Fruit fly (Drosophila melanogaster) whole organism, embryonic: ENCODE data around the gene Grasp65.

Experiments
- Asciz ChIP-seq: fragments of 200-800 bp; sonication (Bioruptor generic); optimal IDR thresholded peaks from 2 replicates; lab custom pipeline; 2017; ENCODE audit warnings: missing biosample characterization, mild to moderate bottlenecking, missing genetic modification characterization, missing genetic modification reagents
- CG10209 ChIP-seq: fragments of 200-800 bp; sonication (Bioruptor generic); optimal IDR thresholded peaks from 3 replicates; lab custom pipeline; 2017; ENCODE audit warnings: missing biosample characterization, mild to moderate bottlenecking, missing genetic modification characterization, missing genetic modification reagents
- CG10654 ChIP-seq: fragments of 200-800 bp; sonication (Bioruptor generic); optimal IDR thresholded peaks from 2 replicates; lab custom pipeline; 2016; ENCODE audit warnings: missing biosample characterization, missing genetic modification characterization
- CG12769 ChIP-seq: fragments of 200-800 bp; sonication (Bioruptor generic); optimal IDR thresholded peaks from 2 replicates; lab custom pipeline; 2019; ENCODE audit warnings: missing biosample characterization, mild to moderate bottlenecking, missing genetic modification characterization, moderate library complexity
- CG13296 ChIP-seq: fragments of 200-800 bp; sonication (Bioruptor generic); optimal IDR thresholded peaks from 3 replicates; lab custom pipeline; 2018; ENCODE audit warnings: missing biosample characterization, mild to moderate bottlenecking, missing genetic modification characterization
- CG13424 ChIP-seq: fragments of 200-800 bp; sonication (Bioruptor generic); optimal IDR thresholded peaks from 2 replicates; lab custom pipeline; 2019; ENCODE audit warnings: missing biosample characterization, mild to moderate bottlenecking, missing genetic modification characterization, moderate library complexity
- CG17186 ChIP-seq: fragments of 200-800 bp; sonication (Bioruptor generic); optimal IDR thresholded peaks from 3 replicates; lab custom pipeline; 2017; ENCODE audit warnings: missing biosample characterization, missing genetic modification reagents, missing genetic modification characterization
- CG18764 ChIP-seq: fragments of 200-800 bp; sonication (Bioruptor generic); optimal IDR thresholded peaks from 3 replicates; lab custom pipeline; 2016; ENCODE audit warnings: missing biosample characterization, missing genetic modification characterization
- CG2116 ChIP-seq: fragments of 200-800 bp; sonication (Bioruptor generic); optimal IDR thresholded peaks from 3 replicates; lab custom pipeline; 2018; ENCODE audit warnings: missing biosample characterization, mild to moderate bottlenecking, missing genetic modification characterization
- CG2129 ChIP-seq: fragments of 200-800 bp; sonication (Bioruptor generic); IDR thresholded peaks from 2 replicates; pipeline ENCODE4 v1.3.6; 2022; ENCODE audit warnings: missing biosample characterization, missing genetic modification characterization; ENCODE audit not compliant: partially characterized antibody
- CG2678 ChIP-seq: fragments of 200-800 bp; sonication (Bioruptor generic); optimal IDR thresholded peaks from 3 replicates; lab custom pipeline; 2019; ENCODE audit warnings: missing biosample characterization, mild to moderate bottlenecking, missing genetic modification characterization, moderate library complexity
- CG2875 ChIP-seq: fragments of 200-800 bp; sonication (Bioruptor generic); optimal IDR thresholded peaks from 2 replicates; lab custom pipeline; 2017; ENCODE audit warnings: missing biosample characterization, mild to moderate bottlenecking, missing genetic modification characterization, missing genetic modification reagents
- CG30020 ChIP-seq: fragments of 200-800 bp; optimal IDR thresholded peaks from 2 replicates; lab custom pipeline; 2019; ENCODE audit warnings: missing biosample characterization, mild to moderate bottlenecking, missing genetic modification characterization, moderate library complexity
- CG31388 ChIP-seq: fragments of 200-800 bp; sonication (Bioruptor generic); optimal IDR thresholded peaks from 2 replicates; lab custom pipeline; 2016; ENCODE audit warnings: missing biosample characterization, missing genetic modification characterization
- CG33557 ChIP-seq: fragments of 200-800 bp; sonication (Bioruptor generic); optimal IDR thresholded peaks from 2 replicates; lab custom pipeline; 2019; ENCODE audit warnings: missing biosample characterization, mild to moderate bottlenecking, missing genetic modification characterization, moderate library complexity
- CG3847 ChIP-seq: fragments of 200-800 bp; sonication (Bioruptor generic); IDR thresholded peaks from 2 replicates; pipeline ENCODE4 v1.3.6; 2022; ENCODE audit warnings: missing biosample characterization, missing genetic modification characterization
- CG4617 ChIP-seq: fragments of 200-800 bp; sonication (Bioruptor generic); optimal IDR thresholded peaks from 3 replicates; lab custom pipeline; 2016; ENCODE audit warnings: missing biosample characterization, missing genetic modification characterization, borderline replicate concordance
- CG6254 ChIP-seq: fragments of 200-800 bp; sonication (Bioruptor generic); optimal IDR thresholded peaks from 3 replicates; lab custom pipeline; 2017; ENCODE audit warnings: mild to moderate bottlenecking, missing biosample characterization, missing genetic modification reagents, missing genetic modification characterization
- CG7786 ChIP-seq: fragments of 200-800 bp; sonication (Bioruptor generic); optimal IDR thresholded peaks from 2 replicates; lab custom pipeline; 2016; ENCODE audit warnings: missing biosample characterization, missing genetic modification characterization
- CG8944 ChIP-seq: fragments of 200-800 bp; sonication (Bioruptor generic); optimal IDR thresholded peaks from 3 replicates; lab custom pipeline; 2016; ENCODE audit warnings: missing biosample characterization, missing genetic modification characterization
- CG9609 ChIP-seq: fragments of 200-800 bp; sonication (Bioruptor generic); optimal IDR thresholded peaks from 3 replicates; lab custom pipeline; 2016; ENCODE audit warnings: missing biosample characterization, missing genetic modification characterization
- CG9727 ChIP-seq: fragments of 200-800 bp; sonication (Bioruptor generic); optimal IDR thresholded peaks from 3 replicates; lab custom pipeline; 2017; ENCODE audit warnings: missing biosample characterization, mild to moderate bottlenecking, missing genetic modification characterization
- Camta ChIP-seq: fragments of 200-800 bp; sonication (Bioruptor generic); optimal IDR thresholded peaks from 2 replicates; lab custom pipeline; 2016; ENCODE audit warnings: missing biosample characterization, missing genetic modification characterization
- D19A ChIP-seq: fragments of 200-800 bp; optimal IDR thresholded peaks from 3 replicates; lab custom pipeline; 2019; ENCODE audit warnings: missing biosample characterization, mild to moderate bottlenecking, missing genetic modification characterization, moderate library complexity
- Dref ChIP-seq: fragments of 200-800 bp; sonication (Bioruptor generic); IDR thresholded peaks from 2 replicates; pipeline ENCODE4 v1.3.6; 2022; ENCODE audit warnings: missing biosample characterization, missing genetic modification characterization
- Ets65A ChIP-seq: fragments of 200-800 bp; sonication (Bioruptor generic); peaks from one replicate; lab custom pipeline; 2016; ENCODE audit warnings: missing biosample characterization, missing genetic modification characterization
- HLHmδ ChIP-seq: fragments of 200-800 bp; sonication (Bioruptor generic); optimal IDR thresholded peaks from 2 replicates; lab custom pipeline; 2018; ENCODE audit warnings: missing biosample characterization, mild to moderate bottlenecking, missing genetic modification characterization, moderate library complexity
- Optix ChIP-seq: fragments of 200-800 bp; sonication (Bioruptor generic); IDR thresholded peaks from 3 replicates; pipeline ENCODE4 v1.3.6; 2022; ENCODE audit warnings: missing biosample characterization, missing genetic modification characterization
- PHDP ChIP-seq: fragments of 200-800 bp; sonication (Bioruptor generic); optimal IDR thresholded peaks from 3 replicates; lab custom pipeline; 2018; ENCODE audit warnings: missing biosample characterization, mild to moderate bottlenecking, missing genetic modification characterization, moderate library complexity
- Rx ChIP-seq: fragments of 200-800 bp; sonication (Bioruptor generic); IDR thresholded peaks from 2 replicates; pipeline ENCODE4 v1.3.6; 2022; ENCODE audit warnings: missing biosample characterization, missing genetic modification characterization
- Stat92E ChIP-seq, 3 experiments: fragments of >200 bp in 2 of 3; fragments of 200-800 bp in 1 of 3; sonication (Bioruptor generic) in 1 of 3; optimal IDR thresholded peaks; 2 replicates each; lab custom pipeline; 2017 to 2019; ENCODE audit warnings: missing biosample characterization in 3 of 3, missing genetic modification characterization in 3 of 3, mild to moderate bottlenecking in 1 of 3, moderate library complexity in 1 of 3
- ash1 ChIP-seq: fragments of 200-800 bp; sonication (Bioruptor generic); optimal IDR thresholded peaks from 2 replicates; lab custom pipeline; 2018; ENCODE audit warnings: missing biosample characterization, mild to moderate bottlenecking, missing genetic modification characterization
- bsh ChIP-seq, 2 experiments: fragments of 200-800 bp; sonication (Bioruptor generic); optimal IDR thresholded peaks; 2 replicates each; lab custom pipeline; 2017 to 2018; ENCODE audit warnings: mild to moderate bottlenecking in 2 of 2, missing biosample characterization in 2 of 2, missing genetic modification characterization in 2 of 2, moderate library complexity in 1 of 2
- dimm ChIP-seq: fragments of 200-800 bp; sonication (Bioruptor generic); IDR thresholded peaks from 2 replicates; pipeline ENCODE4 v1.3.6; 2022; ENCODE audit warnings: missing biosample characterization, missing genetic modification characterization
- dpn ChIP-seq, 2 experiments: fragments of 200-800 bp; sonication (Bioruptor generic); optimal IDR thresholded peaks; 3 replicates each; lab custom pipeline; 2016; ENCODE audit warnings: missing biosample characterization in 2 of 2, missing genetic modification characterization in 2 of 2
- esg ChIP-seq: fragments of 200-800 bp; sonication (Bioruptor generic); conservative IDR thresholded peaks from 2 replicates; pipeline ENCODE4 v1.3.6; 2022; ENCODE audit warnings: missing biosample characterization, missing genetic modification characterization
- gcm ChIP-seq: fragments of 200-800 bp; sonication (Bioruptor generic); optimal IDR thresholded peaks from 2 replicates; lab custom pipeline; 2019; ENCODE audit warnings: missing biosample characterization, mild to moderate bottlenecking, missing genetic modification characterization, moderate library complexity
- her ChIP-seq: fragments of 200-800 bp; sonication (Bioruptor generic); optimal IDR thresholded peaks from 2 replicates; lab custom pipeline; 2016; ENCODE audit warnings: missing biosample characterization, missing genetic modification characterization
- pb ChIP-seq: fragments of 200-800 bp; sonication (Bioruptor generic); optimal IDR thresholded peaks from 3 replicates; lab custom pipeline; 2016; ENCODE audit warnings: missing biosample characterization, missing genetic modification characterization
- peb ChIP-seq: fragments of 200-800 bp; sonication (Bioruptor generic); IDR thresholded peaks from 2 replicates; pipeline ENCODE4 v1.3.6; 2022; ENCODE audit warnings: missing biosample characterization, missing genetic modification characterization
- phol ChIP-seq: fragments of 200-800 bp; sonication (Bioruptor generic); optimal IDR thresholded peaks from 3 replicates; lab custom pipeline; 2018; ENCODE audit warnings: missing biosample characterization, mild to moderate bottlenecking, missing genetic modification characterization, moderate library complexity
- pros ChIP-seq: fragments of 200-800 bp; sonication (Bioruptor generic); optimal IDR thresholded peaks from 3 replicates; lab custom pipeline; 2019; ENCODE audit warnings: missing biosample characterization, mild to moderate bottlenecking, missing genetic modification characterization, moderate library complexity
- pum ChIP-seq: fragments of 200-800 bp; sonication (Bioruptor generic); optimal IDR thresholded peaks from 2 replicates; lab custom pipeline; 2016; ENCODE audit warnings: missing biosample characterization, missing genetic modification characterization
- shn ChIP-seq: fragments of 200-800 bp; sonication (Bioruptor generic); optimal IDR thresholded peaks from 3 replicates; lab custom pipeline; 2016; ENCODE audit warnings: missing biosample characterization, missing genetic modification characterization
- sima ChIP-seq: fragments of 200-800 bp; sonication (Bioruptor generic); optimal IDR thresholded peaks from 2 replicates; lab custom pipeline; 2016; ENCODE audit warnings: missing biosample characterization, missing genetic modification characterization
- sqz ChIP-seq: fragments of 200-800 bp; sonication (Bioruptor generic); optimal IDR thresholded peaks from 3 replicates; lab custom pipeline; 2018; ENCODE audit warnings: missing biosample characterization, mild to moderate bottlenecking, missing genetic modification characterization
- sr ChIP-seq: fragments of 200-800 bp; sonication (Bioruptor generic); IDR thresholded peaks from 3 replicates; pipeline ENCODE4 v1.3.6; 2022; ENCODE audit warnings: missing biosample characterization, missing genetic modification characterization
- tin ChIP-seq: fragments of 200-800 bp; sonication (Bioruptor generic); optimal IDR thresholded peaks from 3 replicates; lab custom pipeline; 2016; ENCODE audit warnings: missing biosample characterization, missing genetic modification characterization
- trh ChIP-seq: fragments of 200-800 bp; sonication (Bioruptor generic); optimal IDR thresholded peaks from 2 replicates; lab custom pipeline; 2016; ENCODE audit warnings: missing biosample characterization, missing genetic modification characterization
- wdn ChIP-seq: fragments of 200-800 bp; sonication (Bioruptor generic); IDR thresholded peaks from 2 replicates; pipeline ENCODE4 v1.3.6; 2022; ENCODE audit warnings: missing biosample characterization, missing genetic modification characterization

The Grasp65 gene

dm6 chr3L:19929051-19929718 lies 4.4 kb downstream of the Grasp65 start (continued):
- no peak for TF ChIP-seq HLHmδ (GFP tag; lab: Kevin White, UChicago)
- TF ChIP-seq Optix (GFP tag; lab: Robert Waterston, UW), result no peak
- peak; percentile 58 for TF ChIP-seq CG12769 (tag; lab: Kevin White, UChicago)
- TF ChIP-seq sr (GFP tag; lab: Robert Waterston, UW), result no peak
- TF ChIP-seq pb, result no peak
- no peak for TF ChIP-seq CG18764 (GFP tag; lab: Kevin White, UChicago)
- no peak for TF ChIP-seq pum (GFP tag; lab: Kevin White, UChicago)
- TF ChIP-seq CG2875 (GFP tag; lab: Kevin White, UChicago), result no peak
- TF ChIP-seq CG10209, result peak; percentile 40
- TF ChIP-seq peb, result no peak
- no peak for TF ChIP-seq CG6254 (GFP tag; lab: Kevin White, UChicago)
- TF ChIP-seq CG10654 (GFP tag; lab: Kevin White, UChicago), result no peak
- no peak for TF ChIP-seq CG13296 (GFP tag; lab: Kevin White, UChicago)
- no peak for TF ChIP-seq esg (GFP tag; lab: Robert Waterston, UW)
- TF ChIP-seq PHDP, result peak; percentile 32
- TF ChIP-seq bsh (GFP tag; optimal IDR thresholded peaks at IDR 0.05; lab: Kevin White, UChicago), result peak in 1 of 2 experiments; percentile 11
- TF ChIP-seq CG9727, result no peak
- TF ChIP-seq dpn (GFP tag; optimal IDR thresholded peaks at IDR 0.05; lab: Kevin White, UChicago), result no peak
- TF ChIP-seq CG8944 (GFP tag; lab: Kevin White, UChicago), result no peak
- TF ChIP-seq CG30020, result no peak
- no peak for TF ChIP-seq wdn (GFP tag; lab: Robert Waterston, UW)
- TF ChIP-seq CG13424, result peak; percentile 9
- TF ChIP-seq dimm, result no peak
- peak; percentile 16 for TF ChIP-seq CG33557 (GFP tag; lab: Kevin White, UChicago)
- no peak for TF ChIP-seq Ets65A
- TF ChIP-seq sqz (GFP tag; lab: Kevin White, UChicago), result peak; percentile 92
- TF ChIP-seq sima (GFP tag; lab: Kevin White, UChicago), result no peak
- TF ChIP-seq CG9609, result no peak
- TF ChIP-seq shn, result no peak
- TF ChIP-seq ash1, result no peak
- TF ChIP-seq gcm (GFP tag; lab: Kevin White, UChicago), result no peak
- no peak for TF ChIP-seq D19A (tag; lab: Kevin White, UChicago)
- TF ChIP-seq tin (GFP tag; lab: Kevin White, UChicago), result no peak
- peak; percentile 3 for TF ChIP-seq pros (GFP tag; lab: Kevin White, UChicago)
- TF ChIP-seq CG2129, result no peak
- no peak for TF ChIP-seq CG7786 (GFP tag; lab: Kevin White, UChicago)
- TF ChIP-seq Dref (GFP tag; lab: Robert Waterston, UW), result no peak
- TF ChIP-seq CG17186 (GFP tag; lab: Kevin White, UChicago), result no peak
- no peak for TF ChIP-seq her
- no peak for TF ChIP-seq CG3847 (GFP tag; lab: Robert Waterston, UW)
- TF ChIP-seq CG4617, result no peak
- peak; percentile 26 for TF ChIP-seq CG2678
- no peak for TF ChIP-seq Stat92E (GFP tag; optimal IDR thresholded peaks at IDR 0.05; lab: Kevin White, UChicago)
- TF ChIP-seq trh (GFP tag; lab: Kevin White, UChicago), result no peak
- no peak for TF ChIP-seq Camta (GFP tag; lab: Kevin White, UChicago)
- TF ChIP-seq phol (tag; lab: Kevin White, UChicago), result no peak
- TF ChIP-seq Rx, result no peak
- no peak for TF ChIP-seq CG31388
- no peak for TF ChIP-seq Asciz
- TF ChIP-seq CG2116 (GFP tag; lab: Kevin White, UChicago), result no peak
